Fruit fly (Drosophila melanogaster) whole organism, prepupa: ENCODE measurements around the gene CG10428.

Experiments
- Blimp-1 ChIP-seq: fragments of 200-800 bp; sonication (Bioruptor generic); optimal IDR thresholded peaks from 3 replicates; lab custom pipeline; 2017; ENCODE audit warnings: missing biosample characterization, missing genetic modification characterization, mild to moderate bottlenecking, moderate library complexity, missing genetic modification reagents
- CG10669 ChIP-seq: fragments of 200-800 bp; sonication (Bioruptor generic); optimal IDR thresholded peaks from 3 replicates; lab custom pipeline; 2018; ENCODE audit warnings: missing biosample characterization, mild to moderate bottlenecking, missing genetic modification characterization, moderate library complexity
- CG11294 ChIP-seq: fragments of 200-800 bp; sonication (Bioruptor generic); IDR thresholded peaks from 2 replicates; pipeline ENCODE4 v1.3.6; 2022; ENCODE audit warnings: missing biosample characterization, missing genetic modification characterization
- CG11762 ChIP-seq: fragments of 200-800 bp; sonication (Bioruptor generic); optimal IDR thresholded peaks from 3 replicates; lab custom pipeline; 2016; ENCODE audit warnings: missing biosample characterization, missing genetic modification characterization; ENCODE audit not compliant: insufficient read depth
- CG11902 ChIP-seq: fragments of 200-800 bp; sonication (Bioruptor generic); optimal IDR thresholded peaks from 3 replicates; lab custom pipeline; 2016; ENCODE audit warnings: missing biosample characterization, missing genetic modification characterization
- CG15336 ChIP-seq: fragments of 200-800 bp; sonication (Bioruptor generic); IDR thresholded peaks from 2 replicates; pipeline ENCODE4 v1.3.6; 2022; ENCODE audit warnings: missing biosample characterization, missing genetic modification characterization
- CG1621 ChIP-seq: fragments of 200-800 bp; sonication (Bioruptor generic); optimal IDR thresholded peaks from 3 replicates; lab custom pipeline; 2018; ENCODE audit warnings: missing biosample characterization, mild to moderate bottlenecking, missing genetic modification characterization
- CG16779 ChIP-seq: fragments of 200-800 bp; sonication (Bioruptor generic); optimal IDR thresholded peaks from 3 replicates; lab custom pipeline; 2017; ENCODE audit warnings: missing biosample characterization, mild to moderate bottlenecking, missing genetic modification characterization
- CG3032 ChIP-seq: fragments of 200-800 bp; optimal IDR thresholded peaks from 2 replicates; lab custom pipeline; 2019; ENCODE audit warnings: missing biosample characterization, mild to moderate bottlenecking, missing genetic modification characterization, moderate library complexity
- CG31627 ChIP-seq: fragments of 200-800 bp; sonication (Bioruptor generic); optimal IDR thresholded peaks from 3 replicates; lab custom pipeline; 2016; ENCODE audit warnings: missing biosample characterization, missing genetic modification characterization
- CG32006 ChIP-seq: fragments of 200-800 bp; sonication (Bioruptor generic); optimal IDR thresholded peaks from 3 replicates; lab custom pipeline; 2017; ENCODE audit warnings: missing biosample characterization, mild to moderate bottlenecking, missing genetic modification characterization
- CG34406 ChIP-seq: fragments of 200-800 bp; sonication (Bioruptor generic); optimal IDR thresholded peaks from 3 replicates; lab custom pipeline; 2016; ENCODE audit warnings: missing biosample characterization, missing genetic modification characterization
- CG3919 ChIP-seq: fragments of 200-800 bp; sonication (Bioruptor generic); optimal IDR thresholded peaks from 3 replicates; lab custom pipeline; 2016; ENCODE audit warnings: missing biosample characterization, missing genetic modification characterization
- CG4318 ChIP-seq: fragments of 200-800 bp; sonication (Bioruptor generic); optimal IDR thresholded peaks from 3 replicates; lab custom pipeline; 2017; ENCODE audit warnings: missing biosample characterization, mild to moderate bottlenecking, missing genetic modification characterization
- CG6163 ChIP-seq: fragments of 200-800 bp; sonication (Bioruptor generic); IDR thresholded peaks from 3 replicates; pipeline ENCODE4 v1.3.6; 2022; ENCODE audit warnings: missing biosample characterization, missing genetic modification characterization
- CG6276 ChIP-seq: fragments of 200-800 bp; sonication (Bioruptor generic); optimal IDR thresholded peaks from 2 replicates; lab custom pipeline; 2017; ENCODE audit warnings: missing biosample characterization, mild to moderate bottlenecking, missing genetic modification characterization
- CG6792 ChIP-seq: fragments of 200-800 bp; sonication (Bioruptor generic); optimal IDR thresholded peaks from 3 replicates; lab custom pipeline; 2016; ENCODE audit warnings: missing biosample characterization, missing genetic modification characterization
- CG6808 ChIP-seq: fragments of 200-800 bp; sonication (Bioruptor generic); optimal IDR thresholded peaks from 3 replicates; lab custom pipeline; 2017; ENCODE audit warnings: missing biosample characterization, missing genetic modification characterization, mild to moderate bottlenecking, moderate library complexity, missing genetic modification reagents
- CG6854 ChIP-seq: fragments of 200-800 bp; sonication (Bioruptor generic); optimal IDR thresholded peaks from 2 replicates; lab custom pipeline; 2017; ENCODE audit warnings: missing biosample characterization, mild to moderate bottlenecking, missing genetic modification characterization
- CG7368 ChIP-seq: fragments of 200-800 bp; sonication (Bioruptor generic); optimal IDR thresholded peaks from 3 replicates; lab custom pipeline; 2016; ENCODE audit warnings: missing biosample characterization, missing genetic modification characterization
- CG8119 ChIP-seq: fragments of 200-800 bp; sonication (Bioruptor generic); IDR thresholded peaks from 3 replicates; pipeline ENCODE4 v1.3.6; 2022; ENCODE audit warnings: missing biosample characterization, missing genetic modification characterization
- CG8319 ChIP-seq: fragments of 200-800 bp; sonication (Bioruptor generic); optimal IDR thresholded peaks from 3 replicates; lab custom pipeline; 2016; ENCODE audit warnings: missing biosample characterization, missing genetic modification characterization
- Eip75B ChIP-seq: fragments of 200-800 bp; sonication (Bioruptor generic); optimal IDR thresholded peaks from 3 replicates; lab custom pipeline; 2016; ENCODE audit warnings: missing biosample characterization, missing genetic modification characterization
- Eip78C ChIP-seq: fragments of 200-800 bp; sonication (Bioruptor generic); peaks from one replicate; lab custom pipeline; 2016; ENCODE audit warnings: missing biosample characterization, missing genetic modification characterization
- Eip93F ChIP-seq: fragments of 200-800 bp; sonication (Bioruptor generic); optimal IDR thresholded peaks from 2 replicates; lab custom pipeline; 2016; ENCODE audit warnings: missing biosample characterization, mild to moderate bottlenecking, missing genetic modification characterization
- Ets21C ChIP-seq: fragments of 200-800 bp; sonication (Bioruptor generic); optimal IDR thresholded peaks from 3 replicates; lab custom pipeline; 2016; ENCODE audit warnings: missing biosample characterization, missing genetic modification characterization
- Ets96B ChIP-seq: fragments of 200-800 bp; optimal IDR thresholded peaks from 2 replicates; lab custom pipeline; 2019; ENCODE audit warnings: missing biosample characterization, mild to moderate bottlenecking, missing genetic modification characterization, moderate library complexity
- Gug ChIP-seq: fragments of 200-800 bp; sonication (Bioruptor generic); IDR thresholded peaks from 2 replicates; pipeline ENCODE4 v1.3.6; 2022; ENCODE audit warnings: missing biosample characterization, missing genetic modification characterization
- Hr38 ChIP-seq: sonication (Bioruptor generic); optimal IDR thresholded peaks from 2 replicates; lab custom pipeline; 2016; ENCODE audit warnings: missing biosample characterization, missing genetic modification characterization
- Hr4 ChIP-seq: fragments of 200-800 bp; sonication (Bioruptor generic); optimal IDR thresholded peaks from 3 replicates; lab custom pipeline; 2016; ENCODE audit warnings: missing biosample characterization, missing genetic modification characterization
- Lpt ChIP-seq: fragments of 200-800 bp; sonication (Bioruptor generic); optimal IDR thresholded peaks from 3 replicates; lab custom pipeline; 2016; ENCODE audit warnings: missing biosample characterization, missing genetic modification characterization
- Met ChIP-seq: fragments of 200-800 bp; sonication (Bioruptor generic); optimal IDR thresholded peaks from 3 replicates; lab custom pipeline; 2016; ENCODE audit warnings: missing biosample characterization, missing genetic modification characterization
- Smox ChIP-seq: fragments of 200-800 bp; sonication (Bioruptor generic); optimal IDR thresholded peaks from 3 replicates; lab custom pipeline; 2016; ENCODE audit warnings: missing biosample characterization, missing genetic modification characterization
- Sox102F ChIP-seq: fragments of 200-800 bp; sonication (Bioruptor generic); optimal IDR thresholded peaks from 2 replicates; lab custom pipeline; 2016; ENCODE audit warnings: missing biosample characterization, mild to moderate bottlenecking, missing genetic modification characterization
- Sox14 ChIP-seq: fragments of 200-800 bp; sonication (Bioruptor generic); optimal IDR thresholded peaks from 3 replicates; lab custom pipeline; 2016; ENCODE audit warnings: missing biosample characterization, missing genetic modification characterization
- Sox15 ChIP-seq: fragments of 200-800 bp; sonication (Bioruptor generic); optimal IDR thresholded peaks from 3 replicates; lab custom pipeline; 2016; ENCODE audit warnings: missing biosample characterization, missing genetic modification characterization
- achi ChIP-seq: fragments of 200-800 bp; sonication (Bioruptor generic); optimal IDR thresholded peaks from 3 replicates; lab custom pipeline; 2016; ENCODE audit warnings: missing biosample characterization, missing genetic modification characterization
- acj6 ChIP-seq: fragments of 200-800 bp; sonication (Bioruptor generic); optimal IDR thresholded peaks from 3 replicates; lab custom pipeline; 2016; ENCODE audit warnings: missing biosample characterization, missing genetic modification characterization
- cyc ChIP-seq: fragments of 200-800 bp; sonication (Bioruptor generic); optimal IDR thresholded peaks from 3 replicates; lab custom pipeline; 2016; ENCODE audit warnings: missing biosample characterization, missing genetic modification characterization
- dac ChIP-seq: fragments of 200-800 bp; sonication (Bioruptor generic); optimal IDR thresholded peaks from 2 replicates; lab custom pipeline; 2017; ENCODE audit warnings: missing biosample characterization, mild to moderate bottlenecking, missing genetic modification characterization
- dsx ChIP-seq: fragments of 200-800 bp; optimal IDR thresholded peaks from 3 replicates; lab custom pipeline; 2019; ENCODE audit warnings: missing biosample characterization, mild to moderate bottlenecking, missing genetic modification characterization, moderate library complexity; ENCODE audit not compliant: poor library complexity, severe bottlenecking
- eg ChIP-seq: fragments of 200-800 bp; sonication (Bioruptor generic); IDR thresholded peaks from 3 replicates; pipeline ENCODE4 v1.3.6; 2022; ENCODE audit warnings: missing biosample characterization, missing genetic modification characterization
- esn ChIP-seq: fragments of 200-800 bp; sonication (Bioruptor generic); optimal IDR thresholded peaks from 2 replicates; lab custom pipeline; 2016; ENCODE audit warnings: missing biosample characterization, mild to moderate bottlenecking, missing genetic modification characterization, moderate library complexity
- fd59A ChIP-seq: fragments of 200-800 bp; sonication (Bioruptor generic); optimal IDR thresholded peaks from 2 replicates; lab custom pipeline; 2017; ENCODE audit warnings: missing biosample characterization, mild to moderate bottlenecking, missing genetic modification characterization, missing genetic modification reagents
- fkh ChIP-seq: fragments of 200-800 bp; sonication (Bioruptor generic); optimal IDR thresholded peaks from 3 replicates; lab custom pipeline; 2017; ENCODE audit warnings: missing biosample characterization, mild to moderate bottlenecking, missing genetic modification characterization, moderate library complexity
- lz ChIP-seq: fragments of 200-800 bp; sonication (Bioruptor generic); optimal IDR thresholded peaks from 3 replicates; lab custom pipeline; 2016; ENCODE audit warnings: missing biosample characterization, missing genetic modification characterization
- net ChIP-seq: fragments of 200-800 bp; sonication (Bioruptor generic); optimal IDR thresholded peaks from 3 replicates; lab custom pipeline; 2016; ENCODE audit warnings: missing biosample characterization, missing genetic modification characterization
- salr ChIP-seq, 2 experiments: fragments of 200-800 bp; sonication (Bioruptor generic); optimal IDR thresholded peaks; 3 replicates each; lab custom pipeline; 2016 to 2018; ENCODE audit warnings: missing biosample characterization in 2 of 2, missing genetic modification characterization in 2 of 2, mild to moderate bottlenecking in 1 of 2
- svp ChIP-seq: fragments of 200-800 bp; sonication (Bioruptor generic); peaks from one replicate; lab custom pipeline; 2016; ENCODE audit warnings: missing biosample characterization, missing genetic modification characterization
- topi ChIP-seq: fragments of 200-800 bp; sonication (Bioruptor generic); optimal IDR thresholded peaks from 3 replicates; lab custom pipeline; 2016; ENCODE audit warnings: missing biosample characterization, missing genetic modification characterization
- vri ChIP-seq: fragments of 200-800 bp; sonication (Bioruptor generic); optimal IDR thresholded peaks from 3 replicates; lab custom pipeline; 2016; ENCODE audit warnings: missing biosample characterization, mild to moderate bottlenecking, missing genetic modification characterization

The CG10428 gene

DNA sequence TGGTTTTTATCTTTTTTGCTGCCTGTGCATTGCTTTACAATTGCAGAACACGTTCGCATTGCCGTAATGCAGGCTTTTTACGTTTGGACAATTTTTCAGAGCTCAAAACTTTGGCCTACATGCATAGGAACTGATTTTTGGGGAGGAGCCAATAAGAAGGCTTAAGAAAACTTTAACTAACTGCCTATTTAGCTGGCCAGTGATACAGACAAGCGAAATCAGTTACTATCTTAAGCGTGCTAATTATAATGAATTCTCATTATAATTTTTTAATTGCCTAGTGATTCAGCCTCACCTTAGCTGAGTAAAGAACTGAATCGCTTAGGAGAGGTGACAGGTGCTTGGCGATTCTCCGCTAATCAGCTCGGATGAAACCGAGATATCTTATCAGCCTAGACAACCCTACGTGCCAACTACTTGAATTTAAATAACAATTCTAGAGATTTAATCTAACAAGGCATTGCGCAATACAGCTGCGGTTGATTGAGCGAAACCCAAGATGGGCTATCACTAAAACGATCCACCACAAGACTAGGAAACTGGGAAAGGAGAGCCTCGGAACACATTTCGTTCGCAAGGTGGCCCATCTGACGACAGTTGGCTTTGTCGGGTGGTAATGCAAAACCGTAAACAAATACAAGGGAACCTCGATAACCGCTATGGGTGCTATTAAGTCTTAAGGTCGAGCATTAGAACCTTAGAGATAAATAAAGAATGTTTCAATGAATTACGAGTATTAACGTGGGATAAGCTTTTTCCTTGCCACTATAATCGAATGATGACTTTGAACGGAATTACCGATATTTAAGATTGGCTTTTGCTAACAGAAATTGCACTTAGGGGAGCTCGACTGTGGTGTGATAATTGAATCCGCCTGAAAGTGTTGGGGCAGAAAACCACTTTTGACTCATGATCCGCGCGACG is 36.8 kb downstream of the CG10428 start:
- no peak for TF ChIP-seq CG1621 (tag; lab: Kevin White, UChicago)
- no peak for TF ChIP-seq Eip75B (GFP tag; lab: Kevin White, UChicago)
- no peak for TF ChIP-seq fkh (GFP tag; lab: Kevin White, UChicago)
- TF ChIP-seq Ets21C, result no peak
- no peak for TF ChIP-seq svp (GFP tag; lab: Kevin White, UChicago)
- TF ChIP-seq net, result no peak
- no peak for TF ChIP-seq CG11902 (GFP tag; lab: Kevin White, UChicago)
- no peak for TF ChIP-seq CG11294
- no peak for TF ChIP-seq CG6163 (GFP tag; lab: Robert Waterston, UW)
- TF ChIP-seq CG32006 (GFP tag; lab: Kevin White, UChicago), result peak; percentile 42
- TF ChIP-seq CG6854 (GFP tag; lab: Kevin White, UChicago), result no peak
- no peak for TF ChIP-seq CG4318
- no peak for TF ChIP-seq CG3032 (tag; lab: Kevin White, UChicago)
- TF ChIP-seq Sox14 (GFP tag; lab: Kevin White, UChicago), result peak; percentile 17
- no peak for TF ChIP-seq Sox15 (GFP tag; lab: Kevin White, UChicago)
- no peak for TF ChIP-seq CG8319 (GFP tag; lab: Kevin White, UChicago)
- TF ChIP-seq eg (GFP tag; lab: Robert Waterston, UW), result no peak
- peak; percentile 26; the same call in 1 of the 3 replicates for TF ChIP-seq CG8119 (GFP tag; lab: Robert Waterston, UW)
- TF ChIP-seq CG31627, result peak; percentile 49
- TF ChIP-seq Hr38 (GFP tag; lab: Kevin White, UChicago), result no peak
- TF ChIP-seq acj6 (GFP tag; lab: Kevin White, UChicago), result peak; percentile 3
- TF ChIP-seq Gug (GFP tag; lab: Robert Waterston, UW), result no peak
- TF ChIP-seq vri (GFP tag; lab: Kevin White, UChicago), result peak; percentile 22
- TF ChIP-seq CG10669 (GFP tag; lab: Kevin White, UChicago), result no peak
- peak; percentile 67 for TF ChIP-seq Eip78C
- TF ChIP-seq Hr4 (GFP tag; lab: Kevin White, UChicago), result peak; percentile 35
- no peak for TF ChIP-seq CG6808
- TF ChIP-seq dac, result no peak
- TF ChIP-seq CG34406 (GFP tag; lab: Kevin White, UChicago), result no peak
- TF ChIP-seq Ets96B (tag; lab: Kevin White, UChicago), result no peak
- TF ChIP-seq Blimp-1 (GFP tag; lab: Kevin White, UChicago), result no peak
- no peak for TF ChIP-seq lz (GFP tag; lab: Kevin White, UChicago)
- no peak for TF ChIP-seq dsx (GFP tag; lab: Kevin White, UChicago)
- peak; percentile 11 for TF ChIP-seq cyc (GFP tag; lab: Kevin White, UChicago)
- TF ChIP-seq CG3919 (GFP tag; lab: Kevin White, UChicago), result no peak
- peak; percentile 21 for TF ChIP-seq achi
- TF ChIP-seq fd59A (GFP tag; lab: Kevin White, UChicago), result no peak
- no peak for TF ChIP-seq CG16779
- TF ChIP-seq CG7368, result no peak
- peak; percentile 5 for TF ChIP-seq topi
- TF ChIP-seq Met, result no peak
- 0 out of 2 replicates have a peak, but pooled peaks have one; percentile 36 for TF ChIP-seq CG15336 (GFP tag; lab: Robert Waterston, UW)
- no peak for TF ChIP-seq Smox (GFP tag; lab: Kevin White, UChicago)
- no peak for TF ChIP-seq Eip93F (GFP tag; lab: Kevin White, UChicago)
- peak; percentile 1 for TF ChIP-seq CG6792 (GFP tag; lab: Kevin White, UChicago)
- TF ChIP-seq esn (GFP tag; lab: Kevin White, UChicago), result peak; percentile 42
- TF ChIP-seq salr (GFP tag; optimal IDR thresholded peaks at IDR 0.05; lab: Kevin White, UChicago), result no peak
- no peak for TF ChIP-seq Lpt
- no peak for TF ChIP-seq CG11762 (GFP tag; lab: Kevin White, UChicago)
- TF ChIP-seq CG6276 (GFP tag; lab: Kevin White, UChicago), result no peak
- TF ChIP-seq Sox102F, result no peak
